Fruit fly (Drosophila melanogaster): ENCODE data around the gene bcd.

The bcd gene

DNA sequence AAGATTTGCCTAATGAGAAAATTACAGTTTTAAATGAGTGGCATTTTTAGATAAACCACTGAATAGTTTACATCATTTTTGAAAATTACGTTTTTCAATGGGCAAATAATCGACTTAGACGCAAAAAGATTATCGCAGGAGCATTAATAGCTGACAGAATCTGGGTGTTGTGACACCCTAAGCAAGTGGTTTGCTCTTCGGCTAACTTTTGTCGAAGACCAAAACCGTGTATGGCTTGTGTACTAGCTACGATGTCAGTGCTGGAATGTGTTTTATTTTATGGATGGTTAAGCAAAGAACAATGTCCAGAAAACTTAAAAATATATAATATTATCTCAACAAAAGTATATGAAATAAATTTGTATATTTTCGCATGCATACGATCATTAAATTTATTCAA lies 50.4 kb downstream of the bcd start (continued):
- TF ChIP-seq insv (GFP tag; optimal IDR thresholded peaks at IDR 0.05) (peak in 1 of 2 experiments; percentile 76), CG18764 (GFP tag; optimal IDR thresholded peaks at IDR 0.05) (no peak), Hmr (GFP tag; optimal IDR thresholded peaks at IDR 0.05) (peak; percentile 41), grau (tag; optimal IDR thresholded peaks at IDR 0.05) (no peak), H2.0 (GFP tag; IDR thresholded peaks at IDR 0.05) (no peak), HmgZ (tag; optimal IDR thresholded peaks at IDR 0.05) (peak; percentile 24), slou (GFP tag; optimal IDR thresholded peaks at IDR 0.05) (no peak), CG3281 (GFP tag; optimal IDR thresholded peaks at IDR 0.05) (no peak), CG5953 (GFP tag; IDR thresholded peaks at IDR 0.05) (no peak), CG18011 (GFP tag; optimal IDR thresholded peaks at IDR 0.05) (peak; percentile 98), Sry-δ (GFP tag; optimal IDR thresholded peaks at IDR 0.05) (peak; percentile 31), Ravus (GFP tag; IDR thresholded peaks at IDR 0.05) (no peak), vnd (GFP tag; IDR thresholded peaks at IDR 0.05; ENCODE audit: partially characterized antibody) (0 out of 3 replicates have a peak, but pooled peaks have one; percentile 15), CG10543 (GFP tag; optimal IDR thresholded peaks at IDR 0.05) (no peak), Eip74EF (GFP tag; optimal IDR thresholded peaks at IDR 0.05) (no peak), hkb (optimal IDR thresholded peaks at IDR 0.05) (no peak), hkb (GFP tag; IDR thresholded peaks at IDR 0.05) (no peak), hbn (GFP tag; IDR thresholded peaks at IDR 0.05; ENCODE audit: partially characterized antibody) (0 out of 2 replicates have a peak, but pooled peaks have one; percentile 24), slbo (GFP tag; IDR thresholded peaks at IDR 0.05) (peak; percentile 50), tup (GFP tag; optimal IDR thresholded peaks at IDR 0.05) (no peak), Taf1 (GFP tag; IDR thresholded peaks at IDR 0.05) (no peak), fd96Cb (tag; optimal IDR thresholded peaks at IDR 0.05) (no peak), CG15011 (GFP tag; optimal IDR thresholded peaks at IDR 0.05) (no peak), zen2 (GFP tag; IDR thresholded peaks at IDR 0.05; ENCODE audit: partially characterized antibody) (peak; percentile 55; the same call in 2 of the 3 replicates), CG16813 (GFP tag; IDR thresholded peaks at IDR 0.05; ENCODE audit: partially characterized antibody) (peak; percentile 43; the same call in 1 of the 3 replicates), Dp (GFP tag; optimal IDR thresholded peaks at IDR 0.05) (peak; percentile 36), Myb (GFP tag; optimal IDR thresholded peaks at IDR 0.05) (peak; percentile 40), bcd (GFP tag; optimal IDR thresholded peaks at IDR 0.05) (peak; percentile 42), Rfx (GFP tag; IDR thresholded peaks at IDR 0.05) (peak; percentile 61), Dll (GFP tag; IDR thresholded peaks at IDR 0.05; ENCODE audit: partially characterized antibody) (no peak; the same call in 3 of the 4 replicates), CG12236 (GFP tag; optimal IDR thresholded peaks at IDR 0.05) (no peak), Dref (GFP tag; IDR thresholded peaks at IDR 0.05) (peak; percentile 50), cwo (GFP tag; optimal IDR thresholded peaks at IDR 0.05) (no peak), pita (GFP tag; optimal IDR thresholded peaks at IDR 0.05) (peak; percentile 91), fu2 (GFP tag; optimal IDR thresholded peaks at IDR 0.05) (no peak), zfh2 (GFP tag; optimal IDR thresholded peaks at IDR 0.05) (no peak), bsh (GFP tag; optimal IDR thresholded peaks at IDR 0.05) (no peak), dan (GFP tag; IDR thresholded peaks at IDR 0.05) (no peak), CG42726 (GFP tag; IDR thresholded peaks at IDR 0.05; ENCODE audit: partially characterized antibody) (peak; percentile 41; the same call in 1 of the 2 replicates), CG11695 (GFP tag; IDR thresholded peaks at IDR 0.05) (no peak), CG11723 (GFP tag; optimal IDR thresholded peaks at IDR 0.05) (no peak), bbx (GFP tag; IDR thresholded peaks at IDR 0.05; ENCODE audit: partially characterized antibody) (peak; percentile 55), CG10431 (GFP tag; optimal IDR thresholded peaks at IDR 0.05) (no peak), chm (GFP tag; IDR thresholded peaks at IDR 0.05) (no peak), yki (optimal IDR thresholded peaks at IDR 0.05) (peak; percentile 56), ind (GFP tag; optimal IDR thresholded peaks at IDR 0.05) (no peak), CG30403 (GFP tag; optimal IDR thresholded peaks at IDR 0.05) (peak; percentile 3), Ssrp (tag; optimal IDR thresholded peaks at IDR 0.05) (no peak), ewg (GFP tag; optimal IDR thresholded peaks at IDR 0.05) (no peak), rib (GFP tag; IDR thresholded peaks at IDR 0.05) (no peak), CG4424 (GFP tag; optimal IDR thresholded peaks at IDR 0.05) (peak; percentile 58)

All from whole organism, embryonic.